Fruit fly (Drosophila melanogaster): Measurements from ENCODE around the gene Boh2.
A peak's percentile ranks its signal among the peaks of the same experiment; 100 is the strongest.

Boh2 gene

dm6 chr2L:11220783-11221182 is 42.0 kb downstream of the Boh2 start:
- TF ChIP-seq CG9948 (tag; optimal IDR thresholded peaks at IDR 0.05) (peak; percentile 44), CG17806 (tag; optimal IDR thresholded peaks at IDR 0.05) (peak; percentile 17), Ets98B (GFP tag; IDR thresholded peaks at IDR 0.05) (peak; percentile 32; the same call in 1 of the 2 replicates), CG34367 (tag; optimal IDR thresholded peaks at IDR 0.05) (no peak), Snoo (tag; optimal IDR thresholded peaks at IDR 0.05) (peak; percentile 50), CG8159 (tag; optimal IDR thresholded peaks at IDR 0.05) (peak; percentile 17), rn (GFP tag; IDR thresholded peaks at IDR 0.05) (no peak), CG13204 (GFP tag; optimal IDR thresholded peaks at IDR 0.05) (no peak), Pif1A (GFP tag; optimal IDR thresholded peaks at IDR 0.05) (no peak), EcR (GFP tag; optimal IDR thresholded peaks at IDR 0.05) (no peak), D1 (tag; optimal IDR thresholded peaks at IDR 0.05) (no peak), CG12605 (GFP tag; IDR thresholded peaks at IDR 0.05) (no peak), CG10348 (GFP tag; IDR thresholded peaks at IDR 0.05) (no peak), CG4496 (GFP tag; IDR thresholded peaks at IDR 0.05) (peak; percentile 27; the same call in 1 of the 3 replicates), CG8301 (tag; optimal IDR thresholded peaks at IDR 0.05) (peak; percentile 43), CG14655 (GFP tag; optimal IDR thresholded peaks at IDR 0.05) (peak; percentile 38), CG15710 (tag; optimal IDR thresholded peaks at IDR 0.05) (peak; percentile 34), gl (tag; optimal IDR thresholded peaks at IDR 0.05) (no peak), CG32121 (GFP tag; IDR thresholded peaks at IDR 0.05) (no peak; the same call in 1 of the 2 replicates), Pif1B (GFP tag; optimal IDR thresholded peaks at IDR 0.05) (peak; percentile 10), fd96Ca (GFP tag; IDR thresholded peaks at IDR 0.05) (no peak; the same call in 2 of the 3 replicates)

DNA sequence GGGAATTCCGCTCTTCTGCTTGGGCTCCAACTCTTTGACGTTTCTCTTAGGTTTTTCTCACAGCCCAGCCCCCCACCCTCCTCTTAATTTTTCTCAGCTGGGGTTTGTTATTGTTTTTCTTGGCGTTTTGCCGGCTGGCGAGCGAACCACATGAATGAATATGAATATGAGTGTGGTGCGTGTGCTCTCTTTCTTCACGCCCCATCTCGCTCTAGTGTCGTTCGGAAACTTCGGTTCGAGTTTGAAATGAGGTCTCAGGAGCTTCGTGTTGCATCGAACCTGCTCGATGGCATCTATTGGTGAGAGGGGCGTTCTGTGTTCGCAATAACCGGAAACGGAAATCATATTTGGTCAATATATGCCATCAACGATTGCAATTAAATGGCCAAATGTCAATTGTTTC is 42.5 kb downstream of the Boh2 start:
- TF ChIP-seq CG34367 (tag; optimal IDR thresholded peaks at IDR 0.05) (peak; percentile 3), CG15710 (tag; optimal IDR thresholded peaks at IDR 0.05) (no peak), Pif1B (GFP tag; optimal IDR thresholded peaks at IDR 0.05) (no peak), CG12605 (GFP tag; IDR thresholded peaks at IDR 0.05) (peak; percentile 18; the same call in 1 of the 2 replicates), CG8301 (tag; optimal IDR thresholded peaks at IDR 0.05) (no peak), CG17806 (tag; optimal IDR thresholded peaks at IDR 0.05) (no peak), D1 (tag; optimal IDR thresholded peaks at IDR 0.05) (peak; percentile 6), CG14655 (GFP tag; optimal IDR thresholded peaks at IDR 0.05) (peak; percentile 10), CG13204 (GFP tag; optimal IDR thresholded peaks at IDR 0.05) (no peak), gl (tag; optimal IDR thresholded peaks at IDR 0.05) (no peak), Pif1A (GFP tag; optimal IDR thresholded peaks at IDR 0.05) (peak; percentile 18), CG9948 (tag; optimal IDR thresholded peaks at IDR 0.05) (no peak), CG4496 (GFP tag; IDR thresholded peaks at IDR 0.05) (peak; percentile 58; the same call in 2 of the 3 replicates), fd96Ca (GFP tag; IDR thresholded peaks at IDR 0.05) (no peak), rn (GFP tag; IDR thresholded peaks at IDR 0.05) (no peak), EcR (GFP tag; optimal IDR thresholded peaks at IDR 0.05) (no peak), Snoo (tag; optimal IDR thresholded peaks at IDR 0.05) (no peak), CG8159 (tag; optimal IDR thresholded peaks at IDR 0.05) (no peak), CG10348 (GFP tag; IDR thresholded peaks at IDR 0.05) (no peak), Ets98B (GFP tag; IDR thresholded peaks at IDR 0.05) (peak; percentile 15; the same call in 1 of the 2 replicates), CG32121 (GFP tag; IDR thresholded peaks at IDR 0.05) (no peak)

dm6 chr2L:11222079-11222478 is 43.2 kb downstream of the Boh2 start:
- peak; percentile 69 for TF ChIP-seq Snoo (tag; optimal IDR thresholded peaks at IDR 0.05)
- peak; percentile 53 for TF ChIP-seq CG9948 (tag; optimal IDR thresholded peaks at IDR 0.05)
- TF ChIP-seq CG34367 (tag; optimal IDR thresholded peaks at IDR 0.05) = peak; percentile 36
- TF ChIP-seq CG17806 (tag; optimal IDR thresholded peaks at IDR 0.05) = peak; percentile 45
- TF ChIP-seq CG14655 (GFP tag; optimal IDR thresholded peaks at IDR 0.05) = peak; percentile 17
- peak; percentile 36 for TF ChIP-seq Pif1A (GFP tag; optimal IDR thresholded peaks at IDR 0.05)
- TF ChIP-seq gl (tag; optimal IDR thresholded peaks at IDR 0.05) = no peak
- TF ChIP-seq CG13204 (GFP tag; optimal IDR thresholded peaks at IDR 0.05) = no peak
- no peak for TF ChIP-seq D1 (tag; optimal IDR thresholded peaks at IDR 0.05)
- peak; percentile 51 for TF ChIP-seq CG15710 (tag; optimal IDR thresholded peaks at IDR 0.05)
- TF ChIP-seq CG10348 (GFP tag; IDR thresholded peaks at IDR 0.05) = no peak
- no peak; the same call in 1 of the 2 replicates for TF ChIP-seq Ets98B (GFP tag; IDR thresholded peaks at IDR 0.05)
- TF ChIP-seq CG12605 (GFP tag; IDR thresholded peaks at IDR 0.05) = no peak
- no peak for TF ChIP-seq rn (GFP tag; IDR thresholded peaks at IDR 0.05)
- peak; percentile 15 for TF ChIP-seq Pif1B (GFP tag; optimal IDR thresholded peaks at IDR 0.05)
- peak; percentile 57 for TF ChIP-seq CG8159 (tag; optimal IDR thresholded peaks at IDR 0.05)
- no peak for TF ChIP-seq CG32121 (GFP tag; IDR thresholded peaks at IDR 0.05)
- TF ChIP-seq EcR (GFP tag; optimal IDR thresholded peaks at IDR 0.05) = no peak
- TF ChIP-seq CG8301 (tag; optimal IDR thresholded peaks at IDR 0.05) = no peak
- 0 out of 3 replicates have a peak, but pooled peaks have one; percentile 35 for TF ChIP-seq CG4496 (GFP tag; IDR thresholded peaks at IDR 0.05)
- 0 out of 3 replicates have a peak, but pooled peaks have one; percentile 18 for TF ChIP-seq fd96Ca (GFP tag; IDR thresholded peaks at IDR 0.05)

DNA sequence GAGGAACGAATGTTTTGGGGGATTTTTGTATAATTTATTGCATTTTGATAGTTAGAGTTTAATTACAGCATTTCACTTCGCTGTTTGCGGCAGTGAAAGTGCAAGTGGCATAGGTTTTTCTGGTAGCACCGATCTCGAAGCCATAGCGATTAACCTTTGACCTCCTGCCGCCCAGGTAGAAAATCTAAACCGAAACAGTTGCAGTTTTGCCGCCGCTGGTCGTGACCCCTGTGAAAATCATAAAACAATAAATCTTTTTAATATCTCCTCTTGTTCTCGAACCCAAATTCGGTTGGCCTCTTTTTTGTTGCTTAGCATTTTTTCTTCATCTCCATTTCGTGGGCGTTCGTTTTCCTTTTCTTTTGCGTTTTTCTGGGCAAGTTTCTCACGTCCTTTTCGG is 45.6 kb downstream of the Boh2 start:
- TF ChIP-seq CG8159 (tag; optimal IDR thresholded peaks at IDR 0.05) (no peak), CG9948 (tag; optimal IDR thresholded peaks at IDR 0.05) (no peak), CG8301 (tag; optimal IDR thresholded peaks at IDR 0.05) (no peak), CG17806 (tag; optimal IDR thresholded peaks at IDR 0.05) (no peak), Pif1A (GFP tag; optimal IDR thresholded peaks at IDR 0.05) (no peak), CG34367 (tag; optimal IDR thresholded peaks at IDR 0.05) (no peak), CG13204 (GFP tag; optimal IDR thresholded peaks at IDR 0.05) (no peak), D1 (tag; optimal IDR thresholded peaks at IDR 0.05) (no peak), CG14655 (GFP tag; optimal IDR thresholded peaks at IDR 0.05) (no peak), rn (GFP tag; IDR thresholded peaks at IDR 0.05) (no peak), fd96Ca (GFP tag; IDR thresholded peaks at IDR 0.05) (no peak), gl (tag; optimal IDR thresholded peaks at IDR 0.05) (no peak), Pif1B (GFP tag; optimal IDR thresholded peaks at IDR 0.05) (no peak), Ets98B (GFP tag; IDR thresholded peaks at IDR 0.05) (no peak), CG15710 (tag; optimal IDR thresholded peaks at IDR 0.05) (no peak), CG4496 (GFP tag; IDR thresholded peaks at IDR 0.05) (no peak)

DNA sequence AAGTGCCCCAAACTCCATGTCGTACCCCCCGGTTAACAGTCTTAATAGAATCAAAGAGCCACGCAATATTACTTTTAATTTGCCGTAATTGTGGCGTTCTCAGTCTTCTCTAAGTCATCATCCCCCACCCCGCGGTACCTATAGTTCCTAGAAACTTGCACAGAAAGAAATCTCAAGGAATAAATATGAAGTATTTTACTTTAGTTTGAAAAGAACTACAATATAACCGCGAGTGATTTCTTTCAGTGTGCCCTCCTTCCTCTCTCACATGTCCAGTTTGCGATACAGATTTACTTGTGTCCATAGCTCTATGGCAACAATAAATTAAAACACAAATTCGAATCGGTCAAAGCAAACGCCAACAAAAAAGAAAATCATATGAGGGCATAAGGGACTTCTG is 47.2 kb downstream of the Boh2 start:
- TF ChIP-seq rn (GFP tag; IDR thresholded peaks at IDR 0.05) = no peak
- TF ChIP-seq CG8301 (tag; optimal IDR thresholded peaks at IDR 0.05) = no peak
- no peak for TF ChIP-seq CG4496 (GFP tag; IDR thresholded peaks at IDR 0.05)
- no peak for TF ChIP-seq CG34367 (tag; optimal IDR thresholded peaks at IDR 0.05)
- TF ChIP-seq Pif1A (GFP tag; optimal IDR thresholded peaks at IDR 0.05) = no peak
- TF ChIP-seq D1 (tag; optimal IDR thresholded peaks at IDR 0.05) = no peak
- no peak for TF ChIP-seq CG15710 (tag; optimal IDR thresholded peaks at IDR 0.05)
- TF ChIP-seq CG8159 (tag; optimal IDR thresholded peaks at IDR 0.05) = no peak
- no peak for TF ChIP-seq Snoo (tag; optimal IDR thresholded peaks at IDR 0.05)
- TF ChIP-seq CG13204 (GFP tag; optimal IDR thresholded peaks at IDR 0.05) = no peak
- TF ChIP-seq Pif1B (GFP tag; optimal IDR thresholded peaks at IDR 0.05) = no peak
- no peak for TF ChIP-seq CG9948 (tag; optimal IDR thresholded peaks at IDR 0.05)
- no peak for TF ChIP-seq gl (tag; optimal IDR thresholded peaks at IDR 0.05)

Data from whole organism, pupa.